Worm (Caenorhabditis elegans): ENCODE measurements around the gene F46F2.5.

The F46F2.5 gene

ce11 chrX:15246595-15246994 lies 15.9 kb upstream of the F46F2.5 start:
- TF ChIP-seq scrt-1 (GFP tag; IDR thresholded peaks at IDR 0.05) (no peak), tbx-11 (GFP tag; IDR thresholded peaks at IDR 0.05) (0 out of 2 replicates have a peak, but pooled peaks have one; percentile 29)

- TF ChIP-seq tbx-37 (GFP tag; conservative IDR thresholded peaks at IDR 0.05) (no peak), aly-1 (tag; optimal IDR thresholded peaks at IDR 0.05) (no peak), ama-1 (optimal IDR thresholded peaks at IDR 0.05) (no peak), ceh-36 (tag; optimal IDR thresholded peaks at IDR 0.05) (no peak), flt-1 (GFP tag; IDR thresholded peaks at IDR 0.05) (no peak), tbx-11 (GFP tag; IDR thresholded peaks at IDR 0.05) (no peak), B0310.2 (tag; optimal IDR thresholded peaks at IDR 0.05) (no peak), ets-7 (tag; optimal IDR thresholded peaks at IDR 0.05) (no peak), hnd-1 (tag; optimal IDR thresholded peaks at IDR 0.05) (no peak), scrt-1 (GFP tag; IDR thresholded peaks at IDR 0.05) (no peak), tra-4 (tag; optimal IDR thresholded peaks at IDR 0.05) (no peak), ceh-13 (GFP tag; optimal IDR thresholded peaks at IDR 0.05) (no peak), hmbx-1 (tag; optimal IDR thresholded peaks at IDR 0.05) (no peak), hmg-4 (GFP tag; optimal IDR thresholded peaks at IDR 0.05) (no peak), sea-1 (GFP tag; conservative IDR thresholded peaks at IDR 0.05) (no peak), pes-1 (GFP tag; IDR thresholded peaks at IDR 0.05) (no peak), F13C5.2 (tag; optimal IDR thresholded peaks at IDR 0.05) (no peak)
These were observed 2.4 kb upstream of the F46F2.5 start, which contains the start of gene F46F2.3 for ce11 chrX:15259947-15260687. Gene F46F2.3, minus strand, starts transcription at chrX:15260287.

ce11 chrX:15262875-15263274 lies 352 bp downstream of the F46F2.5 start:
- TF ChIP-seq ama-1 (optimal IDR thresholded peaks at IDR 0.05): no peak
- no peak for TF ChIP-seq sea-1 (GFP tag; conservative IDR thresholded peaks at IDR 0.05)
- TF ChIP-seq scrt-1 (GFP tag; IDR thresholded peaks at IDR 0.05): no peak
- TF ChIP-seq hnd-1 (tag; optimal IDR thresholded peaks at IDR 0.05): no peak
- no peak for TF ChIP-seq flt-1 (GFP tag; IDR thresholded peaks at IDR 0.05)
- no peak for TF ChIP-seq hmbx-1 (tag; optimal IDR thresholded peaks at IDR 0.05)
- TF ChIP-seq ets-7 (tag; optimal IDR thresholded peaks at IDR 0.05): no peak

- no peak for TF ChIP-seq tbx-11 (GFP tag; IDR thresholded peaks at IDR 0.05)
- no peak for TF ChIP-seq sea-1 (GFP tag; conservative IDR thresholded peaks at IDR 0.05)
These were observed 1.6 kb downstream of the F46F2.5 start for ce11 chrX:15264149-15264548.

- TF ChIP-seq hmbx-1 (tag; optimal IDR thresholded peaks at IDR 0.05) (no peak), tbx-11 (GFP tag; IDR thresholded peaks at IDR 0.05) (no peak), F13C5.2 (tag; optimal IDR thresholded peaks at IDR 0.05) (no peak), ama-1 (optimal IDR thresholded peaks at IDR 0.05) (no peak), hmg-4 (GFP tag; optimal IDR thresholded peaks at IDR 0.05) (no peak), hnd-1 (tag; optimal IDR thresholded peaks at IDR 0.05) (no peak), ets-7 (tag; optimal IDR thresholded peaks at IDR 0.05) (peak; percentile 55), B0310.2 (tag; optimal IDR thresholded peaks at IDR 0.05) (no peak)
These were observed 2.1 kb downstream of the F46F2.5 start for ce11 chrX:15264593-15264992.

ce11 chrX:15268461-15268860 lies 5.9 kb downstream of the F46F2.5 start:
- TF ChIP-seq ets-7 (tag; optimal IDR thresholded peaks at IDR 0.05) (no peak), aly-1 (tag; optimal IDR thresholded peaks at IDR 0.05) (no peak), pes-1 (GFP tag; IDR thresholded peaks at IDR 0.05) (no peak), hmg-4 (GFP tag; optimal IDR thresholded peaks at IDR 0.05) (no peak), F13C5.2 (tag; optimal IDR thresholded peaks at IDR 0.05) (no peak), flt-1 (GFP tag; IDR thresholded peaks at IDR 0.05) (no peak), tra-4 (tag; optimal IDR thresholded peaks at IDR 0.05) (no peak), ceh-36 (tag; optimal IDR thresholded peaks at IDR 0.05) (no peak), tbx-11 (GFP tag; IDR thresholded peaks at IDR 0.05) (no peak), ceh-13 (GFP tag; optimal IDR thresholded peaks at IDR 0.05) (no peak), sea-1 (GFP tag; conservative IDR thresholded peaks at IDR 0.05) (no peak), tbx-37 (GFP tag; conservative IDR thresholded peaks at IDR 0.05) (no peak), hnd-1 (tag; optimal IDR thresholded peaks at IDR 0.05) (no peak), ama-1 (optimal IDR thresholded peaks at IDR 0.05) (no peak), scrt-1 (GFP tag; IDR thresholded peaks at IDR 0.05) (no peak), B0310.2 (tag; optimal IDR thresholded peaks at IDR 0.05) (no peak), hmbx-1 (tag; optimal IDR thresholded peaks at IDR 0.05) (no peak)

- TF ChIP-seq ets-7 (tag; optimal IDR thresholded peaks at IDR 0.05) (no peak), ceh-36 (tag; optimal IDR thresholded peaks at IDR 0.05) (no peak), flt-1 (GFP tag; IDR thresholded peaks at IDR 0.05) (no peak), ceh-13 (GFP tag; optimal IDR thresholded peaks at IDR 0.05) (no peak), pes-1 (GFP tag; IDR thresholded peaks at IDR 0.05) (no peak), hnd-1 (tag; optimal IDR thresholded peaks at IDR 0.05) (no peak)
These were observed 8.1 kb downstream of the F46F2.5 start for ce11 chrX:15270656-15271055.

ce11 chrX:15272925-15273324 lies 10.4 kb downstream of the F46F2.5 start:
- no peak for TF ChIP-seq aly-1 (tag; optimal IDR thresholded peaks at IDR 0.05)
- peak; percentile 16 for TF ChIP-seq ama-1 (optimal IDR thresholded peaks at IDR 0.05)

- TF ChIP-seq tra-4 (tag; optimal IDR thresholded peaks at IDR 0.05) (no peak), hnd-1 (tag; optimal IDR thresholded peaks at IDR 0.05) (no peak), sea-1 (GFP tag; conservative IDR thresholded peaks at IDR 0.05) (no peak), hmg-4 (GFP tag; optimal IDR thresholded peaks at IDR 0.05) (no peak), F13C5.2 (tag; optimal IDR thresholded peaks at IDR 0.05) (no peak), ets-7 (tag; optimal IDR thresholded peaks at IDR 0.05) (no peak), flt-1 (GFP tag; IDR thresholded peaks at IDR 0.05) (no peak), B0310.2 (tag; optimal IDR thresholded peaks at IDR 0.05) (no peak), tbx-37 (GFP tag; conservative IDR thresholded peaks at IDR 0.05) (no peak), pes-1 (GFP tag; IDR thresholded peaks at IDR 0.05) (no peak), tbx-11 (GFP tag; IDR thresholded peaks at IDR 0.05) (no peak), hmbx-1 (tag; optimal IDR thresholded peaks at IDR 0.05) (no peak), ama-1 (optimal IDR thresholded peaks at IDR 0.05) (no peak), ceh-13 (GFP tag; optimal IDR thresholded peaks at IDR 0.05) (no peak), ceh-36 (tag; optimal IDR thresholded peaks at IDR 0.05) (no peak), scrt-1 (GFP tag; IDR thresholded peaks at IDR 0.05) (no peak)
These were observed 11.6 kb downstream of the F46F2.5 start for ce11 chrX:15274079-15274478.

Data from whole organism, early embryonic.